Worm (Caenorhabditis elegans) whole organism, L1 larva: ENCODE results near the gene F37C12.14.
A peak's percentile ranks its signal among the peaks of the same experiment; 100 is the strongest.

Experiments used
- dpl-1 ChIP-seq, 3 experiments: fragments of 150-350 bp in 2 of 3; sonication (generic microtip) in 1 of 3; optimal IDR thresholded peaks; 2 replicates each; lab custom pipeline; 2014 to 2017; ENCODE audit warnings: missing biosample characterization in 3 of 3, missing genetic modification characterization in 3 of 3, missing genetic modification reagents in 3 of 3
- ets-5 ChIP-seq: fragments of 200-800 bp; sonication (Bioruptor generic); IDR thresholded peaks from 2 replicates; pipeline ENCODE4 v1.3.6; 2022; ENCODE audit warnings: missing genetic modification characterization, missing compliant biosample characterization
- lin-39 ChIP-seq: fragments of 150-350 bp; optimal IDR thresholded peaks from 2 replicates; lab custom pipeline; 2014; ENCODE audit warnings: missing biosample characterization, missing genetic modification reagents, missing genetic modification characterization
- nhr-12 ChIP-seq: sonication (generic microtip); optimal IDR thresholded peaks from 2 replicates; lab custom pipeline; 2017; ENCODE audit warnings: missing biosample characterization, missing genetic modification characterization
- pqm-1 ChIP-seq: sonication (generic microtip); optimal IDR thresholded peaks from 3 replicates; lab custom pipeline; 2017; ENCODE audit warnings: missing biosample characterization, missing genetic modification characterization
- skn-1 ChIP-seq: fragments of 150-350 bp; optimal IDR thresholded peaks from 2 replicates; lab custom pipeline; 2014; ENCODE audit warnings: missing biosample characterization, missing genetic modification characterization
- unc-62 ChIP-seq: fragments of 150-350 bp; optimal IDR thresholded peaks from 2 replicates; lab custom pipeline; 2014; ENCODE audit warnings: missing biosample characterization, missing genetic modification reagents, missing genetic modification characterization

- TF ChIP-seq unc-62 (GFP tag; lab: Kevin White, UChicago) (no peak), dpl-1 (GFP tag; optimal IDR thresholded peaks at IDR 0.05; lab: Kevin White, UChicago) (peak; percentile 60 to 79 (median 79)), skn-1 (peak; percentile 57), lin-39 (tag; lab: Kevin White, UChicago) (peak; percentile 43), nhr-12 (tag; lab: Kevin White, UChicago) (no peak), ets-5 (GFP tag; lab: Robert Waterston, UW) (no peak), pqm-1 (tag; lab: Kevin White, UChicago) (no peak)
Observed at ce11 chrIII:7234148-7234547, 48.8 kb upstream of the F37C12.14 start, which contains the start of gene ndus-8.
